Worm (Caenorhabditis elegans) whole organism, early embryonic: ENCODE results near the gene JC8.7.

Experiments
- aly-1 ChIP-seq: sonication (generic microtip); optimal IDR thresholded peaks from 2 replicates; lab custom pipeline; 2016; ENCODE audit warnings: missing genetic modification characterization, missing compliant biosample characterization
- tra-4 ChIP-seq: sonication (generic microtip); optimal IDR thresholded peaks from 2 replicates; lab custom pipeline; 2017; ENCODE audit warnings: missing genetic modification characterization, missing compliant biosample characterization

- TF ChIP-seq aly-1 (tag; lab: Kevin White, UChicago) (no peak), tra-4 (tag; lab: Kevin White, UChicago) (no peak)
Observed at ce11 chrIV:13282778-13283177, 35.7 kb downstream of the JC8.7 start, which contains the start of gene cpsf-3.
